Worm (Caenorhabditis elegans): ENCODE results near the gene C50E10.1.

- TF ChIP-seq mep-1 (tag; optimal IDR thresholded peaks at IDR 0.05) (no peak), nhr-76 (tag; optimal IDR thresholded peaks at IDR 0.05) (no peak), nhr-28 (tag; optimal IDR thresholded peaks at IDR 0.05) (no peak), mdl-1 (tag; optimal IDR thresholded peaks at IDR 0.05) (no peak), sup-37 (GFP tag; optimal IDR thresholded peaks at IDR 0.05) (no peak), elt-3 (tag; optimal IDR thresholded peaks at IDR 0.05) (no peak), sox-4 (tag; optimal IDR thresholded peaks at IDR 0.05) (no peak), aha-1 (tag; optimal IDR thresholded peaks at IDR 0.05) (no peak), fkh-4 (tag; optimal IDR thresholded peaks at IDR 0.05; ENCODE audit: borderline replicate concordance) (no peak), zag-1 (tag; optimal IDR thresholded peaks at IDR 0.05) (no peak), grh-1 (GFP tag; IDR thresholded peaks at IDR 0.05) (no peak), unc-62 (GFP tag; optimal IDR thresholded peaks at IDR 0.05) (no peak), pqm-1 (tag; optimal IDR thresholded peaks at IDR 0.05) (no peak)
These were observed 35.5 kb downstream of the C50E10.1 start for ce11 chrII:12266797-12267196.

All from whole organism, L1 larva.